Fruit fly (Drosophila melanogaster) whole organism, pupa: ENCODE data around the gene Atg6.

Experiments used
- CG10348 ChIP-seq: fragments of 200-800 bp; sonication (Bioruptor generic); IDR thresholded peaks from 2 replicates; pipeline ENCODE4 v1.3.6; 2022; ENCODE audit warnings: missing biosample characterization, missing genetic modification characterization
- CG12605 ChIP-seq: fragments of 200-800 bp; sonication (Bioruptor generic); IDR thresholded peaks from 2 replicates; pipeline ENCODE4 v1.3.6; 2022; ENCODE audit warnings: missing biosample characterization, missing genetic modification characterization
- CG13204 ChIP-seq: fragments of 200-800 bp; sonication (Bioruptor generic); optimal IDR thresholded peaks from 2 replicates; lab custom pipeline; 2018; ENCODE audit warnings: missing biosample characterization, mild to moderate bottlenecking, missing genetic modification characterization, moderate library complexity
- CG14655 ChIP-seq: fragments of 200-800 bp; sonication (Bioruptor generic); optimal IDR thresholded peaks from 3 replicates; lab custom pipeline; 2017; ENCODE audit warnings: mild to moderate bottlenecking, missing biosample characterization, missing genetic modification reagents, missing genetic modification characterization
- CG15710 ChIP-seq: fragments of 200-800 bp; sonication (Bioruptor generic); optimal IDR thresholded peaks from 2 replicates; lab custom pipeline; 2018; ENCODE audit warnings: missing biosample characterization, mild to moderate bottlenecking, missing genetic modification characterization, moderate library complexity
- CG17806 ChIP-seq: fragments of 200-800 bp; sonication (Bioruptor generic); optimal IDR thresholded peaks from 2 replicates; lab custom pipeline; 2018; ENCODE audit warnings: missing biosample characterization, mild to moderate bottlenecking, missing genetic modification characterization, moderate library complexity
- CG32121 ChIP-seq: fragments of 200-800 bp; sonication (Bioruptor generic); IDR thresholded peaks from 2 replicates; pipeline ENCODE4 v1.3.6; 2022; ENCODE audit warnings: missing biosample characterization, missing genetic modification characterization
- CG34367 ChIP-seq: fragments of 200-800 bp; sonication (Bioruptor generic); optimal IDR thresholded peaks from 2 replicates; lab custom pipeline; 2018; ENCODE audit warnings: missing biosample characterization, mild to moderate bottlenecking, missing genetic modification characterization
- CG4496 ChIP-seq: fragments of 200-800 bp; sonication (Bioruptor generic); IDR thresholded peaks from 3 replicates; pipeline ENCODE4 v1.3.6; 2022; ENCODE audit warnings: missing biosample characterization, missing genetic modification characterization
- CG8159 ChIP-seq: fragments of 200-800 bp; sonication (Bioruptor generic); optimal IDR thresholded peaks from 3 replicates; lab custom pipeline; 2018; ENCODE audit warnings: missing biosample characterization, mild to moderate bottlenecking, missing genetic modification characterization, moderate library complexity
- CG8301 ChIP-seq: fragments of 200-800 bp; sonication (Bioruptor generic); optimal IDR thresholded peaks from 2 replicates; lab custom pipeline; 2018; ENCODE audit warnings: missing biosample characterization, mild to moderate bottlenecking, missing genetic modification characterization
- CG9948 ChIP-seq: fragments of 200-800 bp; sonication (Bioruptor generic); optimal IDR thresholded peaks from 2 replicates; lab custom pipeline; 2018; ENCODE audit warnings: missing biosample characterization, mild to moderate bottlenecking, missing genetic modification characterization, moderate library complexity
- D1 ChIP-seq: fragments of 200-800 bp; sonication (Bioruptor generic); optimal IDR thresholded peaks from 2 replicates; lab custom pipeline; 2018; ENCODE audit warnings: missing biosample characterization, mild to moderate bottlenecking, missing genetic modification characterization, moderate library complexity
- EcR ChIP-seq: fragments of 200-800 bp; sonication (Bioruptor generic); optimal IDR thresholded peaks from 3 replicates; lab custom pipeline; 2019; ENCODE audit warnings: missing biosample characterization, missing genetic modification characterization, mild to moderate bottlenecking, moderate library complexity, missing genetic modification reagents
- Ets98B ChIP-seq: fragments of 200-800 bp; sonication (Bioruptor generic); IDR thresholded peaks from 2 replicates; pipeline ENCODE4 v1.3.6; 2022; ENCODE audit warnings: missing biosample characterization, missing genetic modification characterization
- Pif1A ChIP-seq: fragments of 200-800 bp; sonication (Bioruptor generic); optimal IDR thresholded peaks from 3 replicates; lab custom pipeline; 2016; ENCODE audit warnings: missing biosample characterization, missing genetic modification characterization
- Pif1B ChIP-seq: fragments of 200-800 bp; sonication (Bioruptor generic); optimal IDR thresholded peaks from 3 replicates; lab custom pipeline; 2016; ENCODE audit warnings: missing biosample characterization, missing genetic modification characterization
- Snoo ChIP-seq: fragments of 200-800 bp; sonication (Bioruptor generic); optimal IDR thresholded peaks from 3 replicates; lab custom pipeline; 2017; ENCODE audit warnings: missing biosample characterization, mild to moderate bottlenecking, missing genetic modification characterization, inconsistent platforms
- fd96Ca ChIP-seq: fragments of 200-800 bp; sonication (Bioruptor generic); IDR thresholded peaks from 3 replicates; pipeline ENCODE4 v1.3.6; 2022; ENCODE audit warnings: missing biosample characterization, missing genetic modification characterization
- gl ChIP-seq: fragments of 200-800 bp; sonication (Bioruptor generic); optimal IDR thresholded peaks from 2 replicates; lab custom pipeline; 2018; ENCODE audit warnings: missing biosample characterization, mild to moderate bottlenecking, missing genetic modification characterization
- rn ChIP-seq: fragments of 200-800 bp; sonication (Bioruptor generic); IDR thresholded peaks from 2 replicates; pipeline ENCODE4 v1.3.6; 2022; ENCODE audit warnings: missing biosample characterization, missing genetic modification characterization

Gene Atg6

DNA sequence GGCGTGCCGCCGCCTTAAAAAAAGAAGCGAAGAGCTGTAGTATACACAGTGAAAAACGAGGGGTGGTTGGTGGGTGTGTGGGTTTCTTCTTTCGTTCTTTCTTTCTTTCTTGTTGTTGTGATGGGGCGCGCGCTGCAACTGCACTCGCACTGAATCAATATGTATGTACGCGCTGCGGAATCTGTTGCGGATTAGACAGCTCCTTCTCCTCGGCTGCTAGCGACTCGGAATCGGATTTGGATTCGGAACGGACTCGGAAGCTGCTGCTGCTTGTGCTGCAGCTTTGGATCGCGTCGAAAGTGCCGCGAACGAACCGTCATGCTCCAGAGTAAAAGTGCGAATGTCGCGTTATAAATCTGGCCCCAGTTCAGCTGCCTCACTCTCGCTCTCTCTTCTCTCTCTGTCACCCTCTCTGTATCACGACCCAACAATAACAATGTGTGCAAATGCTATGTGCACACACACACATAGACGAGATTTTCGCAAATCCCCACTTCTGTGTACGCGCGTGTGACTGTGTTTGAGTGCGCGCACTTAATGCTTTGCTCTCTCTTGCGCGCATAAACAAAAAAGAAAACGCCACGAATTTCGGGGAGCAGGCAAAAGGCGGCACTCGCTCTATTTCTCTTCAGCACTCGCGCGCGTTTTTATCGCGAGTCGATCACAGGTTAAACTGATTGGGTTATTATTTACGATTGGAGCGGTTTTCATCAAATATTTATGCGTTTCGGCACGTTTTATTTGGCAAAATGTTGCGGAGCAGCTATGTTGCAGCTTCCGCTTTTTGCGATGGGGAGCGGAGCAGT lies 19.4 kb downstream of the Atg6 start:
- peak; percentile 61 for TF ChIP-seq Ets98B (GFP tag; lab: Robert Waterston, UW)
- TF ChIP-seq gl: no peak
- TF ChIP-seq CG32121 (GFP tag; lab: Robert Waterston, UW): peak; percentile 57; the same call in 1 of the 2 replicates
- TF ChIP-seq CG10348: no peak
- TF ChIP-seq CG4496 (GFP tag; lab: Robert Waterston, UW): peak; percentile 71
- TF ChIP-seq CG13204 (GFP tag; lab: Kevin White, UChicago): peak; percentile 76
- no peak for TF ChIP-seq CG34367 (tag; lab: Kevin White, UChicago)
- peak; percentile 20 for TF ChIP-seq Pif1A (GFP tag; lab: Kevin White, UChicago)
- no peak for TF ChIP-seq D1
- no peak for TF ChIP-seq CG8301 (tag; lab: Kevin White, UChicago)
- TF ChIP-seq CG12605 (GFP tag; lab: Robert Waterston, UW): no peak
- no peak for TF ChIP-seq Snoo (tag; lab: Kevin White, UChicago)
- peak; percentile 66 for TF ChIP-seq Pif1B (GFP tag; lab: Kevin White, UChicago)
- TF ChIP-seq CG9948 (tag; lab: Kevin White, UChicago): no peak
- TF ChIP-seq CG17806 (tag; lab: Kevin White, UChicago): no peak
- peak; percentile 15 for TF ChIP-seq CG15710 (tag; lab: Kevin White, UChicago)
- no peak for TF ChIP-seq CG14655 (GFP tag; lab: Kevin White, UChicago)
- no peak for TF ChIP-seq rn
- peak; percentile 51; the same call in 2 of the 3 replicates for TF ChIP-seq fd96Ca
- TF ChIP-seq CG8159 (tag; lab: Kevin White, UChicago): peak; percentile 20
- peak; percentile 61 for TF ChIP-seq EcR

dm6 chr3R:24027222-24027621 lies 23.4 kb downstream of the Atg6 start:
- no peak for TF ChIP-seq CG15710 (tag; lab: Kevin White, UChicago)
- no peak for TF ChIP-seq CG9948 (tag; lab: Kevin White, UChicago)
- no peak for TF ChIP-seq D1
- TF ChIP-seq CG8301 (tag; lab: Kevin White, UChicago): no peak
- TF ChIP-seq Snoo (tag; lab: Kevin White, UChicago): no peak
- no peak for TF ChIP-seq CG10348
- TF ChIP-seq CG17806 (tag; lab: Kevin White, UChicago): no peak
- no peak for TF ChIP-seq rn
- TF ChIP-seq gl: no peak
- TF ChIP-seq CG14655 (GFP tag; lab: Kevin White, UChicago): no peak
- TF ChIP-seq CG34367 (tag; lab: Kevin White, UChicago): no peak
- no peak for TF ChIP-seq CG12605 (GFP tag; lab: Robert Waterston, UW)
- TF ChIP-seq Ets98B (GFP tag; lab: Robert Waterston, UW): no peak

DNA sequence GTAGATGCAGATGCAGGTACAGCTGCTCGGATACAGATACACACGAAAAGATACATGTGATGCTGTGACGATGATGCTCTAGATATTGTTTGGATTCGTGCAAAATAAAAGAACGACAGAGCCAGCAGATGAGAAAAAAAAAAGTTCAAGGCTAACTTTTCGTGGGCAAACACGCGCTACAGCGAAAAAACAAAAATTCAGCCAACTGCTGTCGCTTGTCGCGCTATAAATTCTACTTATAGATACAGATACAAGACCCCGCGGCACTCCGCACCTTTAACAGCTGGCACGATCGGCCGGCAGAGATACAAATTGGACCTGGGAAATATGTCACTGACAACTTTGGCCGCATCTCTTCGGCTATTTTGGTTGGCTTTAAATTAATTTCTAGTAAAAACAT lies 24.1 kb downstream of the Atg6 start:
- TF ChIP-seq CG32121 (GFP tag; lab: Robert Waterston, UW) (peak; percentile 54), fd96Ca (0 out of 3 replicates have a peak, but pooled peaks have one; percentile 14), CG17806 (tag; lab: Kevin White, UChicago) (no peak), CG15710 (tag; lab: Kevin White, UChicago) (no peak)

dm6 chr3R:24025715-24026467 lies 24.7 kb downstream of the Atg6 start:
- TF ChIP-seq CG15710 (tag; lab: Kevin White, UChicago) (no peak), CG14655 (GFP tag; lab: Kevin White, UChicago) (peak; percentile 39), CG9948 (tag; lab: Kevin White, UChicago) (peak; percentile 4), EcR (no peak), CG8301 (tag; lab: Kevin White, UChicago) (peak; percentile 26), CG13204 (GFP tag; lab: Kevin White, UChicago) (no peak), rn (no peak), CG4496 (GFP tag; lab: Robert Waterston, UW) (0 out of 3 replicates have a peak, but pooled peaks have one; percentile 22), gl (no peak), Pif1A (GFP tag; lab: Kevin White, UChicago) (peak; percentile 37)

dm6 chr3R:24024688-24025087 lies 25.9 kb downstream of the Atg6 start:
- TF ChIP-seq CG12605 (GFP tag; lab: Robert Waterston, UW) (no peak), Snoo (tag; lab: Kevin White, UChicago) (no peak), CG32121 (GFP tag; lab: Robert Waterston, UW) (no peak), EcR (peak; percentile 62), CG13204 (GFP tag; lab: Kevin White, UChicago) (peak; percentile 32), CG34367 (tag; lab: Kevin White, UChicago) (no peak), Pif1B (GFP tag; lab: Kevin White, UChicago) (no peak), D1 (no peak), CG14655 (GFP tag; lab: Kevin White, UChicago) (no peak), CG8301 (tag; lab: Kevin White, UChicago) (no peak), rn (no peak), CG9948 (tag; lab: Kevin White, UChicago) (no peak)
